Fruit fly (Drosophila melanogaster) whole organism, prepupa: ENCODE results near the gene ninaA.

Experiments
- Blimp-1 ChIP-seq: fragments of 200-800 bp; sonication (Bioruptor generic); optimal IDR thresholded peaks from 3 replicates; lab custom pipeline; 2017; ENCODE audit warnings: missing biosample characterization, missing genetic modification characterization, mild to moderate bottlenecking, moderate library complexity, missing genetic modification reagents
- CG10631 ChIP-seq: fragments of 200-800 bp; sonication (Bioruptor generic); optimal IDR thresholded peaks from 2 replicates; lab custom pipeline; 2016; ENCODE audit warnings: missing biosample characterization, missing genetic modification characterization
- CG10669 ChIP-seq: fragments of 200-800 bp; sonication (Bioruptor generic); optimal IDR thresholded peaks from 3 replicates; lab custom pipeline; 2018; ENCODE audit warnings: missing biosample characterization, mild to moderate bottlenecking, missing genetic modification characterization, moderate library complexity
- CG11294 ChIP-seq: fragments of 200-800 bp; sonication (Bioruptor generic); IDR thresholded peaks from 2 replicates; pipeline ENCODE4 v1.3.6; 2022; ENCODE audit warnings: missing biosample characterization, missing genetic modification characterization
- CG11762 ChIP-seq: fragments of 200-800 bp; sonication (Bioruptor generic); optimal IDR thresholded peaks from 3 replicates; lab custom pipeline; 2016; ENCODE audit warnings: missing biosample characterization, missing genetic modification characterization; ENCODE audit not compliant: insufficient read depth
- CG11902 ChIP-seq: fragments of 200-800 bp; sonication (Bioruptor generic); optimal IDR thresholded peaks from 3 replicates; lab custom pipeline; 2016; ENCODE audit warnings: missing biosample characterization, missing genetic modification characterization
- CG15336 ChIP-seq: fragments of 200-800 bp; sonication (Bioruptor generic); IDR thresholded peaks from 2 replicates; pipeline ENCODE4 v1.3.6; 2022; ENCODE audit warnings: missing biosample characterization, missing genetic modification characterization
- CG1621 ChIP-seq: fragments of 200-800 bp; sonication (Bioruptor generic); optimal IDR thresholded peaks from 3 replicates; lab custom pipeline; 2018; ENCODE audit warnings: missing biosample characterization, mild to moderate bottlenecking, missing genetic modification characterization
- CG16779 ChIP-seq: fragments of 200-800 bp; sonication (Bioruptor generic); optimal IDR thresholded peaks from 3 replicates; lab custom pipeline; 2017; ENCODE audit warnings: missing biosample characterization, mild to moderate bottlenecking, missing genetic modification characterization
- CG3032 ChIP-seq: fragments of 200-800 bp; optimal IDR thresholded peaks from 2 replicates; lab custom pipeline; 2019; ENCODE audit warnings: missing biosample characterization, mild to moderate bottlenecking, missing genetic modification characterization, moderate library complexity
- CG31627 ChIP-seq: fragments of 200-800 bp; sonication (Bioruptor generic); optimal IDR thresholded peaks from 3 replicates; lab custom pipeline; 2016; ENCODE audit warnings: missing biosample characterization, missing genetic modification characterization
- CG32006 ChIP-seq: fragments of 200-800 bp; sonication (Bioruptor generic); optimal IDR thresholded peaks from 3 replicates; lab custom pipeline; 2017; ENCODE audit warnings: missing biosample characterization, mild to moderate bottlenecking, missing genetic modification characterization
- CG34406 ChIP-seq: fragments of 200-800 bp; sonication (Bioruptor generic); optimal IDR thresholded peaks from 3 replicates; lab custom pipeline; 2016; ENCODE audit warnings: missing biosample characterization, missing genetic modification characterization
- CG4318 ChIP-seq: fragments of 200-800 bp; sonication (Bioruptor generic); optimal IDR thresholded peaks from 3 replicates; lab custom pipeline; 2017; ENCODE audit warnings: missing biosample characterization, mild to moderate bottlenecking, missing genetic modification characterization
- CG6163 ChIP-seq: fragments of 200-800 bp; sonication (Bioruptor generic); IDR thresholded peaks from 3 replicates; pipeline ENCODE4 v1.3.6; 2022; ENCODE audit warnings: missing biosample characterization, missing genetic modification characterization
- CG6276 ChIP-seq: fragments of 200-800 bp; sonication (Bioruptor generic); optimal IDR thresholded peaks from 2 replicates; lab custom pipeline; 2017; ENCODE audit warnings: missing biosample characterization, mild to moderate bottlenecking, missing genetic modification characterization
- CG6808 ChIP-seq: fragments of 200-800 bp; sonication (Bioruptor generic); optimal IDR thresholded peaks from 3 replicates; lab custom pipeline; 2017; ENCODE audit warnings: missing biosample characterization, missing genetic modification characterization, mild to moderate bottlenecking, moderate library complexity, missing genetic modification reagents
- CG7368 ChIP-seq: fragments of 200-800 bp; sonication (Bioruptor generic); optimal IDR thresholded peaks from 3 replicates; lab custom pipeline; 2016; ENCODE audit warnings: missing biosample characterization, missing genetic modification characterization
- CG8119 ChIP-seq: fragments of 200-800 bp; sonication (Bioruptor generic); IDR thresholded peaks from 3 replicates; pipeline ENCODE4 v1.3.6; 2022; ENCODE audit warnings: missing biosample characterization, missing genetic modification characterization
- CG8319 ChIP-seq: fragments of 200-800 bp; sonication (Bioruptor generic); optimal IDR thresholded peaks from 3 replicates; lab custom pipeline; 2016; ENCODE audit warnings: missing biosample characterization, missing genetic modification characterization
- CG8632 ChIP-seq: fragments of 200-800 bp; sonication (Bioruptor generic); optimal IDR thresholded peaks from 3 replicates; lab custom pipeline; 2016; ENCODE audit warnings: missing biosample characterization, missing genetic modification characterization
- CG9139 ChIP-seq: fragments of 200-800 bp; sonication (Bioruptor generic); optimal IDR thresholded peaks from 3 replicates; lab custom pipeline; 2017; ENCODE audit warnings: missing biosample characterization, mild to moderate bottlenecking, missing genetic modification characterization
- Eip75B ChIP-seq: fragments of 200-800 bp; sonication (Bioruptor generic); optimal IDR thresholded peaks from 3 replicates; lab custom pipeline; 2016; ENCODE audit warnings: missing biosample characterization, missing genetic modification characterization
- Eip78C ChIP-seq: fragments of 200-800 bp; sonication (Bioruptor generic); peaks from one replicate; lab custom pipeline; 2016; ENCODE audit warnings: missing biosample characterization, missing genetic modification characterization
- Eip93F ChIP-seq: fragments of 200-800 bp; sonication (Bioruptor generic); optimal IDR thresholded peaks from 2 replicates; lab custom pipeline; 2016; ENCODE audit warnings: missing biosample characterization, mild to moderate bottlenecking, missing genetic modification characterization
- Ets21C ChIP-seq: fragments of 200-800 bp; sonication (Bioruptor generic); optimal IDR thresholded peaks from 3 replicates; lab custom pipeline; 2016; ENCODE audit warnings: missing biosample characterization, missing genetic modification characterization
- Gug ChIP-seq: fragments of 200-800 bp; sonication (Bioruptor generic); IDR thresholded peaks from 2 replicates; pipeline ENCODE4 v1.3.6; 2022; ENCODE audit warnings: missing biosample characterization, missing genetic modification characterization
- Hr38 ChIP-seq: sonication (Bioruptor generic); optimal IDR thresholded peaks from 2 replicates; lab custom pipeline; 2016; ENCODE audit warnings: missing biosample characterization, missing genetic modification characterization
- Hr39 ChIP-seq: fragments of 200-800 bp; sonication (Bioruptor generic); optimal IDR thresholded peaks from 2 replicates; lab custom pipeline; 2016; ENCODE audit warnings: missing biosample characterization, missing genetic modification characterization
- Hr4 ChIP-seq: fragments of 200-800 bp; sonication (Bioruptor generic); optimal IDR thresholded peaks from 3 replicates; lab custom pipeline; 2016; ENCODE audit warnings: missing biosample characterization, missing genetic modification characterization
- Lpt ChIP-seq: fragments of 200-800 bp; sonication (Bioruptor generic); optimal IDR thresholded peaks from 3 replicates; lab custom pipeline; 2016; ENCODE audit warnings: missing biosample characterization, missing genetic modification characterization
- Met ChIP-seq: fragments of 200-800 bp; sonication (Bioruptor generic); optimal IDR thresholded peaks from 3 replicates; lab custom pipeline; 2016; ENCODE audit warnings: missing biosample characterization, missing genetic modification characterization
- OdsH ChIP-seq: fragments of 200-800 bp; sonication (Bioruptor generic); optimal IDR thresholded peaks from 3 replicates; lab custom pipeline; 2016; ENCODE audit warnings: missing biosample characterization, missing genetic modification characterization
- Smox ChIP-seq: fragments of 200-800 bp; sonication (Bioruptor generic); optimal IDR thresholded peaks from 3 replicates; lab custom pipeline; 2016; ENCODE audit warnings: missing biosample characterization, missing genetic modification characterization
- Sox102F ChIP-seq: fragments of 200-800 bp; sonication (Bioruptor generic); optimal IDR thresholded peaks from 2 replicates; lab custom pipeline; 2016; ENCODE audit warnings: missing biosample characterization, mild to moderate bottlenecking, missing genetic modification characterization
- Sox14 ChIP-seq: fragments of 200-800 bp; sonication (Bioruptor generic); optimal IDR thresholded peaks from 3 replicates; lab custom pipeline; 2016; ENCODE audit warnings: missing biosample characterization, missing genetic modification characterization
- Sox15 ChIP-seq: fragments of 200-800 bp; sonication (Bioruptor generic); optimal IDR thresholded peaks from 3 replicates; lab custom pipeline; 2016; ENCODE audit warnings: missing biosample characterization, missing genetic modification characterization
- eg ChIP-seq: fragments of 200-800 bp; sonication (Bioruptor generic); IDR thresholded peaks from 3 replicates; pipeline ENCODE4 v1.3.6; 2022; ENCODE audit warnings: missing biosample characterization, missing genetic modification characterization
- esn ChIP-seq: fragments of 200-800 bp; sonication (Bioruptor generic); optimal IDR thresholded peaks from 2 replicates; lab custom pipeline; 2016; ENCODE audit warnings: missing biosample characterization, mild to moderate bottlenecking, missing genetic modification characterization, moderate library complexity
- fkh ChIP-seq: fragments of 200-800 bp; sonication (Bioruptor generic); optimal IDR thresholded peaks from 3 replicates; lab custom pipeline; 2017; ENCODE audit warnings: missing biosample characterization, mild to moderate bottlenecking, missing genetic modification characterization, moderate library complexity
- lz ChIP-seq: fragments of 200-800 bp; sonication (Bioruptor generic); optimal IDR thresholded peaks from 3 replicates; lab custom pipeline; 2016; ENCODE audit warnings: missing biosample characterization, missing genetic modification characterization
- net ChIP-seq: fragments of 200-800 bp; sonication (Bioruptor generic); optimal IDR thresholded peaks from 3 replicates; lab custom pipeline; 2016; ENCODE audit warnings: missing biosample characterization, missing genetic modification characterization
- pdm3 ChIP-seq: fragments of 200-800 bp; sonication (Bioruptor generic); optimal IDR thresholded peaks from 3 replicates; lab custom pipeline; 2016; ENCODE audit warnings: missing biosample characterization, missing genetic modification characterization
- svp ChIP-seq: fragments of 200-800 bp; sonication (Bioruptor generic); peaks from one replicate; lab custom pipeline; 2016; ENCODE audit warnings: missing biosample characterization, missing genetic modification characterization
- topi ChIP-seq: fragments of 200-800 bp; sonication (Bioruptor generic); optimal IDR thresholded peaks from 3 replicates; lab custom pipeline; 2016; ENCODE audit warnings: missing biosample characterization, missing genetic modification characterization

The ninaA gene

DNA sequence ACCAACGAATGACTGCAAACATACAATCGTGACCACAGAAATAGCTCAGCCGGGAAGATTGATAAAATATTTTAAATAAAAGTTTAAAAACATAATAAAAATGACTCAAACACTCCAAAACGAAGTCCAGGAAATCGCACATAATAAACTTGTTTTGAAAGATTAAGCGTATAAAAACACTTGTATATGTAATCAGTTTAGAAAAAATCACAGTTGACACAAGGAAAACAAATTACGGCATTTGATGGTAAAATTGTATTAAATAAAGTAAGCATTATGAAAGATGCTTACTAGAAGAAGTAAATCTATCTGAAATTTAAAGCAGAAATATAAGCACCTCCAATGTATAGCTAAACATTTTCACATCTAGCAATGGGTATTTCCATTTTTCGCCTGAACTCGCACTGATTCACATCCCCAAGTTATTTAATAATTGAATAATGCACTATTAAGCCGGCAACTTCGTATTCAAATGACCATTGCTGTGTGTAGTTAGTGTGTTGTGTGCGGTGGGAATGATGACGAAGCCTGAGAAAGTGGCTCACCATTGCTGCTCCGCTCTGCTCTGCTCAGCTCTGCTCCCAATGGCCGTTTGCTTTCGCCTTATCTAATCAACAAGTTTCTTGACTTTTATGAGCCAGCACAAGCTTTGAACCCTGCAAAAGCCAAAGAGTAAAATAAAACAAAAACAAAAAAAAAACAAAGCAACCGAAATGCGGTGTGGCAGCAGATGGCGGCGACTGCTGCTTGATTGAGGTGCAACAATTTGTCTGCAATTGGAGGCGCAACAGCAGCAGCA is 29.7 kb upstream of the ninaA start (continued):
- TF ChIP-seq CG11294 (GFP tag; lab: Robert Waterston, UW) (no peak), Eip93F (GFP tag; lab: Kevin White, UChicago) (peak; percentile 4), net (GFP tag; lab: Kevin White, UChicago) (peak; percentile 59), Sox14 (GFP tag; lab: Kevin White, UChicago) (peak; percentile 27), Ets21C (GFP tag; lab: Kevin White, UChicago) (peak; percentile 18), CG16779 (no peak), CG1621 (tag; lab: Kevin White, UChicago) (no peak), Hr39 (peak; percentile 59), Eip78C (GFP tag; lab: Kevin White, UChicago) (peak; percentile 88), CG31627 (GFP tag; lab: Kevin White, UChicago) (peak; percentile 56), Sox102F (GFP tag; lab: Kevin White, UChicago) (peak; percentile 14), CG4318 (GFP tag; lab: Kevin White, UChicago) (peak; percentile 69), CG34406 (GFP tag; lab: Kevin White, UChicago) (peak; percentile 53), Hr38 (GFP tag; lab: Kevin White, UChicago) (no peak), svp (peak; percentile 83), fkh (no peak), CG8632 (GFP tag; lab: Kevin White, UChicago) (peak; percentile 57), CG6808 (GFP tag; lab: Kevin White, UChicago) (peak; percentile 52), CG32006 (GFP tag; lab: Kevin White, UChicago) (peak; percentile 87), Sox15 (GFP tag; lab: Kevin White, UChicago) (peak; percentile 37), CG8119 (peak; percentile 66), CG6276 (peak; percentile 71), OdsH (GFP tag; lab: Kevin White, UChicago) (peak; percentile 68), CG9139 (no peak), topi (GFP tag; lab: Kevin White, UChicago) (peak; percentile 53), Blimp-1 (GFP tag; lab: Kevin White, UChicago) (no peak), CG6163 (peak; percentile 45; the same call in 2 of the 3 replicates), CG15336 (GFP tag; lab: Robert Waterston, UW) (peak; percentile 67), lz (GFP tag; lab: Kevin White, UChicago) (peak; percentile 46), Smox (GFP tag; lab: Kevin White, UChicago) (peak; percentile 44), CG7368 (GFP tag; lab: Kevin White, UChicago) (no peak)

dm6 chr2L:847988-848622 is 29.0 kb upstream of the ninaA start:
- TF ChIP-seq Met (GFP tag; lab: Kevin White, UChicago) (peak; percentile 90), CG3032 (tag; lab: Kevin White, UChicago) (peak; percentile 69), CG1621 (tag; lab: Kevin White, UChicago) (peak; percentile 66), CG6163 (peak; percentile 87), CG11294 (GFP tag; lab: Robert Waterston, UW) (no peak), CG4318 (GFP tag; lab: Kevin White, UChicago) (no peak), CG10631 (GFP tag; lab: Kevin White, UChicago) (peak; percentile 81), Lpt (GFP tag; lab: Kevin White, UChicago) (peak; percentile 24), CG31627 (GFP tag; lab: Kevin White, UChicago) (peak; percentile 87), CG8632 (GFP tag; lab: Kevin White, UChicago) (peak; percentile 79), Gug (GFP tag; lab: Robert Waterston, UW) (peak; percentile 36; the same call in 1 of the 2 replicates), CG6808 (GFP tag; lab: Kevin White, UChicago) (peak; percentile 72), CG32006 (GFP tag; lab: Kevin White, UChicago) (peak; percentile 54), Sox14 (GFP tag; lab: Kevin White, UChicago) (peak; percentile 83), Sox15 (GFP tag; lab: Kevin White, UChicago) (peak; percentile 53), Hr4 (peak; percentile 49), topi (GFP tag; lab: Kevin White, UChicago) (peak; percentile 86), Eip78C (GFP tag; lab: Kevin White, UChicago) (peak; percentile 91), Smox (GFP tag; lab: Kevin White, UChicago) (peak; percentile 82), Hr39 (peak; percentile 86), eg (GFP tag; lab: Robert Waterston, UW) (peak; percentile 43; the same call in 2 of the 3 replicates), Eip75B (GFP tag; lab: Kevin White, UChicago) (peak; percentile 86), CG11902 (peak; percentile 61), pdm3 (GFP tag; lab: Kevin White, UChicago) (peak; percentile 79), CG10669 (GFP tag; lab: Kevin White, UChicago) (peak; percentile 73), CG16779 (peak; percentile 31), OdsH (GFP tag; lab: Kevin White, UChicago) (peak; percentile 69), CG8319 (GFP tag; lab: Kevin White, UChicago) (peak; percentile 44), CG34406 (GFP tag; lab: Kevin White, UChicago) (peak; percentile 71), CG11762 (peak; percentile 47), CG7368 (GFP tag; lab: Kevin White, UChicago) (peak; percentile 80), Sox102F (GFP tag; lab: Kevin White, UChicago) (peak; percentile 91), esn (GFP tag; lab: Kevin White, UChicago) (peak; percentile 92)
